Fruit fly (Drosophila melanogaster): Measurements from ENCODE around the gene CG9147.

CG9147 gene

dm6 chr2L:6062382-6063082 is 3.3 kb upstream of the CG9147 start, which contains the start of the genes ND-51 and CG13994 (continued):
- TF ChIP-seq grau (tag; optimal IDR thresholded peaks at IDR 0.05) (peak; percentile 84), CG10543 (GFP tag; optimal IDR thresholded peaks at IDR 0.05) (peak; percentile 88), CG16815 (GFP tag; optimal IDR thresholded peaks at IDR 0.05) (peak; percentile 54), Opbp (GFP tag; IDR thresholded peaks at IDR 0.05; ENCODE audit: partially characterized antibody) (no peak), CG3163 (GFP tag; optimal IDR thresholded peaks at IDR 0.05) (peak; percentile 68), CTCF (GFP tag; optimal IDR thresholded peaks at IDR 0.05) (no peak), zfh1 (GFP tag; IDR thresholded peaks at IDR 0.05) (peak; percentile 87), sens (GFP tag) (peak; percentile 99), Dad (GFP tag; optimal IDR thresholded peaks at IDR 0.05) (peak; percentile 79), fd64A (GFP tag; optimal IDR thresholded peaks at IDR 0.05) (no peak), zen2 (GFP tag; IDR thresholded peaks at IDR 0.05; ENCODE audit: partially characterized antibody) (no peak), CG10321 (GFP tag; IDR thresholded peaks at IDR 0.05) (no peak), CG9215 (GFP tag; IDR thresholded peaks at IDR 0.05) (peak; percentile 75), B-H2 (GFP tag; optimal IDR thresholded peaks at IDR 0.05) (peak; percentile 91), HmgZ (tag; optimal IDR thresholded peaks at IDR 0.05) (peak; percentile 93), CG11560 (tag; IDR thresholded peaks at IDR 0.05) (peak; percentile 59; the same call in 2 of the 3 replicates), dmrt11E (tag; optimal IDR thresholded peaks at IDR 0.05) (peak; percentile 71), stc (GFP tag; IDR thresholded peaks at IDR 0.05) (peak; percentile 65), CG13894 (tag; optimal IDR thresholded peaks at IDR 0.05) (peak; percentile 78), CG1602 (GFP tag; optimal IDR thresholded peaks at IDR 0.05) (peak; percentile 75), ranshi (GFP tag; IDR thresholded peaks at IDR 0.05) (peak; percentile 87), eve (GFP tag; optimal IDR thresholded peaks at IDR 0.05) (no peak), mld (GFP tag; IDR thresholded peaks at IDR 0.05; ENCODE audit: partially characterized antibody) (no peak), Hmx (GFP tag; optimal IDR thresholded peaks at IDR 0.05) (peak; percentile 62), bigmax (GFP tag; optimal IDR thresholded peaks at IDR 0.05) (no peak), HmgD (GFP tag; optimal IDR thresholded peaks at IDR 0.05) (peak; percentile 52), ftz-f1 (GFP tag; optimal IDR thresholded peaks at IDR 0.05) (peak; percentile 35), caup (GFP tag; optimal IDR thresholded peaks at IDR 0.05; ENCODE audit: severe bottlenecking) (peak; percentile 85), org-1 (GFP tag; optimal IDR thresholded peaks at IDR 0.05) (no peak), phol (tag; optimal IDR thresholded peaks at IDR 0.05) (peak; percentile 95), chm (GFP tag; IDR thresholded peaks at IDR 0.05) (peak; percentile 70; the same call in 1 of the 2 replicates), tup (GFP tag; optimal IDR thresholded peaks at IDR 0.05) (peak; percentile 75), CG1024 (GFP tag; IDR thresholded peaks at IDR 0.05) (peak; percentile 82), CG2889 (GFP tag; IDR thresholded peaks at IDR 0.05) (peak; percentile 83), Hr51 (GFP tag; optimal IDR thresholded peaks at IDR 0.05) (peak; percentile 85), D (optimal IDR thresholded peaks at IDR 0.05) (no peak), D (GFP tag; optimal IDR thresholded peaks at IDR 0.05) (peak; percentile 66), prd (optimal IDR thresholded peaks at IDR 0.05) (no peak), prd (GFP tag; IDR thresholded peaks at IDR 0.05) (peak; percentile 86), CG6683 (GFP tag; optimal IDR thresholded peaks at IDR 0.05) (peak; percentile 44), CG7963 (GFP tag; IDR thresholded peaks at IDR 0.05; ENCODE audit: partially characterized antibody) (0 out of 3 replicates have a peak, but pooled peaks have one; percentile 1), CG12071 (GFP tag; optimal IDR thresholded peaks at IDR 0.05) (peak; percentile 46), Hr39 (optimal IDR thresholded peaks at IDR 0.05) (no peak), Dll (GFP tag; IDR thresholded peaks at IDR 0.05; ENCODE audit: partially characterized antibody) (peak; percentile 62; the same call in 3 of the 4 replicates), Xrp1 (GFP tag; IDR thresholded peaks at IDR 0.05) (peak; percentile 85), Tbp (GFP tag; optimal IDR thresholded peaks at IDR 0.05) (no peak), Fer1 (GFP tag; optimal IDR thresholded peaks at IDR 0.05) (peak; percentile 79), CG2116 (GFP tag; optimal IDR thresholded peaks at IDR 0.05) (peak; percentile 73), CG12659 (GFP tag; optimal IDR thresholded peaks at IDR 0.05) (peak; percentile 93), CG4854 (GFP tag; optimal IDR thresholded peaks at IDR 0.05) (peak; percentile 83)

All from whole organism, embryonic.